Fruit fly (Drosophila melanogaster): ENCODE data around the gene CG11537.

DNA sequence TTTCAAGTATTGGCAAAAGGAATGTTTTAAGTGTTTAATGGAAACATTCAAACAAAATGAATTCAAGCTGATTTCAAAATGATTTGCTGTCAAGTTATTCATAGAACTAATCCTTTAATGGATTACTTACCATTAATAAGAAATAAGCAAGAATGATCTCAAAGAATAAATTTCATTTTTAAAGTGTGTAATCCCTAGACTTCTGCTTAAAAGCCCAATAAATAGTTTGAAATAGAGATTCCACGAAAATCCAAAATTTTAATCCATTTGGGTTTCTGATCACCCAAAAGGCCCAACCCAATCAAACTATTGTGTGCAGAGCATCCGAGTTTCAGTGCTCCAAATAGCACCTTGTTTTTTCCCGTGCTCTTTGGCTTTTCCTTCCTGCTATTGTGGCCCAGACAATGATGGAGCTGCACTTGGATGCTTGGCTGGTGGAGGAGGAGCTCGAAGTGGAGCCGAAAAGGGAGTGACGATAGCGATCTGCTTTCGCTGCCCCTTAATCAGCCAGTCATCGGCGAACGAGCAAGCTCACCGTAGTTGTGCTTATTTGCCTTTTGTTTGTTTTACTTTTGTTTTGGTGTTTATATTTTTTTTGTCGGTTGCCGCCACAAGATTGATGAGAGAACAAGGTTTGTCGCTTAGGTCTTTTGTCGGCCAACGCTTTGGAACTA, 33.7 kb downstream of the CG11537 start:
- TF ChIP-seq Pif1A (GFP tag; optimal IDR thresholded peaks at IDR 0.05) (no peak), CG8301 (tag; optimal IDR thresholded peaks at IDR 0.05) (no peak), CG32121 (GFP tag; IDR thresholded peaks at IDR 0.05) (no peak), EcR (GFP tag; optimal IDR thresholded peaks at IDR 0.05) (peak; percentile 43), fd96Ca (GFP tag; IDR thresholded peaks at IDR 0.05) (no peak), gl (tag; optimal IDR thresholded peaks at IDR 0.05) (no peak), CG34367 (tag; optimal IDR thresholded peaks at IDR 0.05) (no peak), CG12605 (GFP tag; IDR thresholded peaks at IDR 0.05) (no peak), rn (GFP tag; IDR thresholded peaks at IDR 0.05) (no peak), CG14655 (GFP tag; optimal IDR thresholded peaks at IDR 0.05) (no peak), CG17806 (tag; optimal IDR thresholded peaks at IDR 0.05) (no peak), CG13204 (GFP tag; optimal IDR thresholded peaks at IDR 0.05) (peak; percentile 33), Snoo (tag; optimal IDR thresholded peaks at IDR 0.05) (no peak), CG4496 (GFP tag; IDR thresholded peaks at IDR 0.05) (no peak)
